Fruit fly (Drosophila melanogaster) whole organism, prepupa: Measurements from ENCODE around the gene Syx1A.

Source experiments
- Blimp-1 ChIP-seq: fragments of 200-800 bp; sonication (Bioruptor generic); optimal IDR thresholded peaks from 3 replicates; lab custom pipeline; 2017; ENCODE audit warnings: missing biosample characterization, missing genetic modification characterization, mild to moderate bottlenecking, moderate library complexity, missing genetic modification reagents
- CG10631 ChIP-seq: fragments of 200-800 bp; sonication (Bioruptor generic); optimal IDR thresholded peaks from 2 replicates; lab custom pipeline; 2016; ENCODE audit warnings: missing biosample characterization, missing genetic modification characterization
- CG11294 ChIP-seq: fragments of 200-800 bp; sonication (Bioruptor generic); IDR thresholded peaks from 2 replicates; pipeline ENCODE4 v1.3.6; 2022; ENCODE audit warnings: missing biosample characterization, missing genetic modification characterization
- CG11762 ChIP-seq: fragments of 200-800 bp; sonication (Bioruptor generic); optimal IDR thresholded peaks from 3 replicates; lab custom pipeline; 2016; ENCODE audit warnings: missing biosample characterization, missing genetic modification characterization; ENCODE audit not compliant: insufficient read depth
- CG1621 ChIP-seq: fragments of 200-800 bp; sonication (Bioruptor generic); optimal IDR thresholded peaks from 3 replicates; lab custom pipeline; 2018; ENCODE audit warnings: missing biosample characterization, mild to moderate bottlenecking, missing genetic modification characterization
- CG16779 ChIP-seq: fragments of 200-800 bp; sonication (Bioruptor generic); optimal IDR thresholded peaks from 3 replicates; lab custom pipeline; 2017; ENCODE audit warnings: missing biosample characterization, mild to moderate bottlenecking, missing genetic modification characterization
- CG3032 ChIP-seq: fragments of 200-800 bp; optimal IDR thresholded peaks from 2 replicates; lab custom pipeline; 2019; ENCODE audit warnings: missing biosample characterization, mild to moderate bottlenecking, missing genetic modification characterization, moderate library complexity
- CG32006 ChIP-seq: fragments of 200-800 bp; sonication (Bioruptor generic); optimal IDR thresholded peaks from 3 replicates; lab custom pipeline; 2017; ENCODE audit warnings: missing biosample characterization, mild to moderate bottlenecking, missing genetic modification characterization
- CG4318 ChIP-seq: fragments of 200-800 bp; sonication (Bioruptor generic); optimal IDR thresholded peaks from 3 replicates; lab custom pipeline; 2017; ENCODE audit warnings: missing biosample characterization, mild to moderate bottlenecking, missing genetic modification characterization
- CG6163 ChIP-seq: fragments of 200-800 bp; sonication (Bioruptor generic); IDR thresholded peaks from 3 replicates; pipeline ENCODE4 v1.3.6; 2022; ENCODE audit warnings: missing biosample characterization, missing genetic modification characterization
- CG6854 ChIP-seq: fragments of 200-800 bp; sonication (Bioruptor generic); optimal IDR thresholded peaks from 2 replicates; lab custom pipeline; 2017; ENCODE audit warnings: missing biosample characterization, mild to moderate bottlenecking, missing genetic modification characterization
- CG8119 ChIP-seq: fragments of 200-800 bp; sonication (Bioruptor generic); IDR thresholded peaks from 3 replicates; pipeline ENCODE4 v1.3.6; 2022; ENCODE audit warnings: missing biosample characterization, missing genetic modification characterization
- CG8319 ChIP-seq: fragments of 200-800 bp; sonication (Bioruptor generic); optimal IDR thresholded peaks from 3 replicates; lab custom pipeline; 2016; ENCODE audit warnings: missing biosample characterization, missing genetic modification characterization
- Ets21C ChIP-seq: fragments of 200-800 bp; sonication (Bioruptor generic); optimal IDR thresholded peaks from 3 replicates; lab custom pipeline; 2016; ENCODE audit warnings: missing biosample characterization, missing genetic modification characterization
- Ets96B ChIP-seq: fragments of 200-800 bp; optimal IDR thresholded peaks from 2 replicates; lab custom pipeline; 2019; ENCODE audit warnings: missing biosample characterization, mild to moderate bottlenecking, missing genetic modification characterization, moderate library complexity
- Gug ChIP-seq: fragments of 200-800 bp; sonication (Bioruptor generic); IDR thresholded peaks from 2 replicates; pipeline ENCODE4 v1.3.6; 2022; ENCODE audit warnings: missing biosample characterization, missing genetic modification characterization
- Hr4 ChIP-seq: fragments of 200-800 bp; sonication (Bioruptor generic); optimal IDR thresholded peaks from 3 replicates; lab custom pipeline; 2016; ENCODE audit warnings: missing biosample characterization, missing genetic modification characterization
- Smox ChIP-seq: fragments of 200-800 bp; sonication (Bioruptor generic); optimal IDR thresholded peaks from 3 replicates; lab custom pipeline; 2016; ENCODE audit warnings: missing biosample characterization, missing genetic modification characterization
- Sox14 ChIP-seq: fragments of 200-800 bp; sonication (Bioruptor generic); optimal IDR thresholded peaks from 3 replicates; lab custom pipeline; 2016; ENCODE audit warnings: missing biosample characterization, missing genetic modification characterization
- Sox15 ChIP-seq: fragments of 200-800 bp; sonication (Bioruptor generic); optimal IDR thresholded peaks from 3 replicates; lab custom pipeline; 2016; ENCODE audit warnings: missing biosample characterization, missing genetic modification characterization
- achi ChIP-seq: fragments of 200-800 bp; sonication (Bioruptor generic); optimal IDR thresholded peaks from 3 replicates; lab custom pipeline; 2016; ENCODE audit warnings: missing biosample characterization, missing genetic modification characterization
- acj6 ChIP-seq: fragments of 200-800 bp; sonication (Bioruptor generic); optimal IDR thresholded peaks from 3 replicates; lab custom pipeline; 2016; ENCODE audit warnings: missing biosample characterization, missing genetic modification characterization
- dac ChIP-seq: fragments of 200-800 bp; sonication (Bioruptor generic); optimal IDR thresholded peaks from 2 replicates; lab custom pipeline; 2017; ENCODE audit warnings: missing biosample characterization, mild to moderate bottlenecking, missing genetic modification characterization
- dsx ChIP-seq: fragments of 200-800 bp; optimal IDR thresholded peaks from 3 replicates; lab custom pipeline; 2019; ENCODE audit warnings: missing biosample characterization, mild to moderate bottlenecking, missing genetic modification characterization, moderate library complexity; ENCODE audit not compliant: poor library complexity, severe bottlenecking
- eg ChIP-seq: fragments of 200-800 bp; sonication (Bioruptor generic); IDR thresholded peaks from 3 replicates; pipeline ENCODE4 v1.3.6; 2022; ENCODE audit warnings: missing biosample characterization, missing genetic modification characterization
- fd59A ChIP-seq: fragments of 200-800 bp; sonication (Bioruptor generic); optimal IDR thresholded peaks from 2 replicates; lab custom pipeline; 2017; ENCODE audit warnings: missing biosample characterization, mild to moderate bottlenecking, missing genetic modification characterization, missing genetic modification reagents
- fkh ChIP-seq: fragments of 200-800 bp; sonication (Bioruptor generic); optimal IDR thresholded peaks from 3 replicates; lab custom pipeline; 2017; ENCODE audit warnings: missing biosample characterization, mild to moderate bottlenecking, missing genetic modification characterization, moderate library complexity
- lz ChIP-seq: fragments of 200-800 bp; sonication (Bioruptor generic); optimal IDR thresholded peaks from 3 replicates; lab custom pipeline; 2016; ENCODE audit warnings: missing biosample characterization, missing genetic modification characterization
- net ChIP-seq: fragments of 200-800 bp; sonication (Bioruptor generic); optimal IDR thresholded peaks from 3 replicates; lab custom pipeline; 2016; ENCODE audit warnings: missing biosample characterization, missing genetic modification characterization
- pdm3 ChIP-seq: fragments of 200-800 bp; sonication (Bioruptor generic); optimal IDR thresholded peaks from 3 replicates; lab custom pipeline; 2016; ENCODE audit warnings: missing biosample characterization, missing genetic modification characterization
- salr ChIP-seq, 2 experiments: fragments of 200-800 bp; sonication (Bioruptor generic); optimal IDR thresholded peaks; 3 replicates each; lab custom pipeline; 2016 to 2018; ENCODE audit warnings: missing biosample characterization in 2 of 2, missing genetic modification characterization in 2 of 2, mild to moderate bottlenecking in 1 of 2
- spab ChIP-seq: fragments of 200-800 bp; sonication (Bioruptor generic); optimal IDR thresholded peaks from 2 replicates; lab custom pipeline; 2017; ENCODE audit warnings: missing biosample characterization, mild to moderate bottlenecking, missing genetic modification characterization, missing genetic modification reagents
- ss ChIP-seq, 2 experiments: fragments of 200-800 bp; sonication (Bioruptor generic); optimal IDR thresholded peaks; 2 replicates in 1 of 2; 3 replicates in 1 of 2; lab custom pipeline; 2017 to 2018; ENCODE audit warnings: mild to moderate bottlenecking in 2 of 2, missing biosample characterization in 2 of 2, missing genetic modification characterization in 2 of 2, moderate library complexity in 1 of 2
- topi ChIP-seq: fragments of 200-800 bp; sonication (Bioruptor generic); optimal IDR thresholded peaks from 3 replicates; lab custom pipeline; 2016; ENCODE audit warnings: missing biosample characterization, missing genetic modification characterization
- vri ChIP-seq: fragments of 200-800 bp; sonication (Bioruptor generic); optimal IDR thresholded peaks from 3 replicates; lab custom pipeline; 2016; ENCODE audit warnings: missing biosample characterization, mild to moderate bottlenecking, missing genetic modification characterization

Gene Syx1A

DNA sequence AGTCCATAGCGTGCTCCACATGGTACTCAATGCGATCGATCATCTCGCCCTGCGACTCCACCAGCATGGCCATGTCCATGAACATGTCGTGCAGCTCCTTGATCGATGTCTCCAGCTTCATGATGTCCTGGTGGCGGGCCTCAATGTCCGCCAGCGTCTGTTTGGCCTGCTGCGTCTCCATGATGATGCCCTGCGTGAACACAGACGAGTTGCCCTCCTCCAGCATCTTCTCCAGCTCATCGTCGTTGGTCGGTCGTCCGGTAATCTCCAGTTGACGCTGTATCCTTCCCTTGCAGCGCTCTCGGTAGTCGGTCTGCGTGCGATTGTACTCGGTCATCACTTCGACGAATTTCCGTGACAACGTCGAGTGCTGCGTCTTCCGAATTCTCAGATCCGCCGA is 1.9 kb downstream of the Syx1A start:
- TF ChIP-seq ss (GFP tag; optimal IDR thresholded peaks at IDR 0.05; lab: Kevin White, UChicago) (no peak), Gug (no peak), acj6 (GFP tag; lab: Kevin White, UChicago) (no peak), Ets21C (GFP tag; lab: Kevin White, UChicago) (no peak), CG11294 (no peak), lz (GFP tag; lab: Kevin White, UChicago) (no peak), CG11762 (GFP tag; lab: Kevin White, UChicago) (no peak), Blimp-1 (GFP tag; lab: Kevin White, UChicago) (no peak), Ets96B (tag; lab: Kevin White, UChicago) (no peak), dac (GFP tag; lab: Kevin White, UChicago) (no peak), spab (GFP tag; lab: Kevin White, UChicago) (no peak), achi (GFP tag; lab: Kevin White, UChicago) (no peak), CG6163 (GFP tag; lab: Robert Waterston, UW) (no peak), CG6854 (no peak), eg (GFP tag; lab: Robert Waterston, UW) (no peak)

DNA sequence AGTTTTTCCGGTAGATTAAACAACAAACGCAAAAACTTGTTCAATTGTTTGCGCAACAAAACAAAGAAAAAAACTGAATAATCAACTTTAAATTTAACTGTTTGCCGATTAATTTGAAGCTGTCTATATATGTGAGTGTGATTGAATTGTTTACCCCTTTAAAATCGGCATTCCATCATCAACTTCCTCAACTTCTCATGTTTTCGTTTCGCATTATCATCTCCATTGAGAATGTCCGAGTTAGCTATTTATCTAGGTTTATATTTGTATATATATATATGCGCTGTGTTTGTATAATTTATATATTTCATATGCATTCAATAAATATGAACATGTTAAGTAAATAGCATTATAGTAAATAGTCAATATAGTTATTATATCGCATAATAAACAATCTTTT is 3.2 kb downstream of the Syx1A start:
- no peak for TF ChIP-seq CG3032 (tag; lab: Kevin White, UChicago)
- no peak for TF ChIP-seq CG4318 (GFP tag; lab: Kevin White, UChicago)
- no peak for TF ChIP-seq CG8319 (GFP tag; lab: Kevin White, UChicago)
- TF ChIP-seq vri (GFP tag; lab: Kevin White, UChicago): no peak
- peak; percentile 61 for TF ChIP-seq fkh
- TF ChIP-seq CG1621 (tag; lab: Kevin White, UChicago): no peak

DNA sequence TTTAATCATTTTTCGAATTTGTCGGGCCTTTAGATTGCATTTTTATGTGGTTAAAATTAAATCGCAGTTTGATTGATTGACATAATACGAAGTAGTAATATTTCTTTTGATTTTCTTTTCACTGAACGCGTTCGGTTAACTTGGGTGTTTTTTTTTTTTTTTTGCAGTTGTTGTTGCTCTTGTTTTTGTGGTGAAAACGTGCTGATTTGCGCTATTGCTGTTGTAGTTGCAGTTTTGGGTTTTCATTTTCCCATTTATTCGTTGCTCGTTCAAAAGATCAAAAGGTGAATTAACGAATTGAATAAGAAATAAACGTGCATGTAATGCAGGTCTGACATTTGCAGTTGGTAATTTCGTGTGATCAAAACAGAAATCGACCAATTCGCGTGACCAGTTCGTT is 4.1 kb downstream of the Syx1A start:
- TF ChIP-seq Sox14 (GFP tag; lab: Kevin White, UChicago): no peak
- TF ChIP-seq Sox15 (GFP tag; lab: Kevin White, UChicago): no peak
- TF ChIP-seq CG11294: no peak
- TF ChIP-seq CG10631: no peak
- TF ChIP-seq dsx (GFP tag; lab: Kevin White, UChicago): no peak
- TF ChIP-seq CG16779: no peak
- no peak for TF ChIP-seq net (GFP tag; lab: Kevin White, UChicago)

DNA sequence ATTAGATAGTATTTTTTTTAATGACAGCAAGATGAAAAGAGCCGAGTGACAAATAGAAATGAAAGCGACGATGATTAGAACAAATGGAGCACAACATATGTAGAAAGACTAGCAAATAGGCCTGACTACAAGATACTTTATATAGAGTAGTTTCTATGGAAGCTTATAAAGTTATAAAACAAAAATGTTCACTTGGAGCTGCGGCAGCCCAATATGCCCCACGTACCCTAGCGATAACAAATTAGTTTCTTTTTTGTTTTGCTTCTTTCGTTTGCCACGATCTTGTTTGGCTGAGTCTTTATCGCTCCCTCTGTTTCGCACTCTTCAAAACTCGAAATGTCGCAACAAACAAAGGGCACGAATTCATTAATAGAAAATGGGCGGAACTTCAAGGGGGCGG is 4.8 kb downstream of the Syx1A start:
- TF ChIP-seq Smox (GFP tag; lab: Kevin White, UChicago) (no peak), eg (GFP tag; lab: Robert Waterston, UW) (0 out of 3 replicates have a peak, but pooled peaks have one; percentile 15), salr (GFP tag; optimal IDR thresholded peaks at IDR 0.05; lab: Kevin White, UChicago) (no peak), Hr4 (GFP tag; lab: Kevin White, UChicago) (peak; percentile 26), CG32006 (GFP tag; lab: Kevin White, UChicago) (peak; percentile 17), fd59A (GFP tag; lab: Kevin White, UChicago) (no peak), CG8119 (GFP tag; lab: Robert Waterston, UW) (0 out of 3 replicates have a peak, but pooled peaks have one; percentile 17), topi (no peak), CG1621 (tag; lab: Kevin White, UChicago) (no peak), pdm3 (GFP tag; lab: Kevin White, UChicago) (peak; percentile 5)
